Worm (Caenorhabditis elegans): ENCODE measurements around the gene eol-1.

- TF ChIP-seq W03F9.2 (tag; optimal IDR thresholded peaks at IDR 0.05) (no peak), dao-5 (tag; optimal IDR thresholded peaks at IDR 0.05) (no peak), him-1 (tag; optimal IDR thresholded peaks at IDR 0.05) (no peak)
Observed at ce11 chrV:13936850-13937249, 43.9 kb downstream of the eol-1 start, which contains the start of gene srw-145.

Data from whole organism, L4/young adult.